Fruit fly (Drosophila melanogaster) Kc167 (cell line): ENCODE results near the gene CG7182.

Experiments used
- Myc ChIP-seq: fragments of >200 bp; optimal IDR thresholded peaks from 2 replicates; lab custom pipeline; 2017; ENCODE audit warnings: missing external identifiers
- Sin3A ChIP-seq: fragments of >200 bp; optimal IDR thresholded peaks from 2 replicates; lab custom pipeline; 2018; ENCODE audit warnings: missing external identifiers
- h ChIP-seq: fragments of >200 bp; optimal IDR thresholded peaks from 3 replicates; lab custom pipeline; 2018; ENCODE audit warnings: missing external identifiers
- insv ChIP-seq: fragments of >200 bp; optimal IDR thresholded peaks from 3 replicates; lab custom pipeline; 2018; ENCODE audit warnings: missing external identifiers
- psq ChIP-seq: fragments of >200 bp; optimal IDR thresholded peaks from 2 replicates; lab custom pipeline; 2017; ENCODE audit warnings: missing external identifiers
- ttk ChIP-seq: sonication (Bioruptor generic); optimal IDR thresholded peaks from 2 replicates; lab custom pipeline; 2017; ENCODE audit warnings: missing external identifiers

CG7182 gene

DNA sequence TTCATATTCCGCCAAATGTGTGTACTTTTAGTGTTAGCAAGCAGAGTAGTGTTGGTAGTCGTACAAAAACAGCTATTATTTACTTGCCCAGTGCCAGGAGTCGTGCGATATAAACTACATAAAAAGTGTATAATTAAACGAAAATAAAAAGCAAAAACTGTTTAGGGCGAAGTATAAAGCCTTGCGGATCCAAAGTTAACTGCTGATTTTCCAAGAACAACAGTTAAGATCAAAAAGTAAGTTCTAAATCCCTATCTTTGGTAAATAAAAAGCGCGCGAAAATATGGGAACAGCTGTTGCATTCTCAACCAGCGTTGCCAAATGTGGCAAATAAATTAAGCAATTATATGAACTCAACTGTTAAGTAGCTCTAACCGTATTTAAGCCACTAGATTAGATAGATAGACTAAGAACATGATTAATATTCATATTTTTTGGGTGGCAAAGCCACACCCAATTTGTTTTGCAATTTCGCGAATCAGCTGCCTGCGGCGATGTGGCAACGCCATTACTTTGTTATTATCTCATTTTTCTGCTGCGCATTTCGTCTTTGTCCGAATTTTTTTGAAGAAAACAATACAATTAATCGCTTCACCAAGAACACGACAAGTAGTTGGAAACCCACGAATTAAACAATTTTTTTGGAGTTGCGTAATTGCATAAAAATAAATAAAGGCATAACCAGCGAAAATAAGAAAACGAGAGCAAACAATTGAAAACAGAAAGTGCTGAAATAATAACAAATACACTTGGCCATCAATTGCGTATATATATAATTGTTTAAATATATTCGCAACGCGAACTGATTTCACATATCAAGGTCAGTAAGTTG lies 5.7 kb downstream of the CG7182 start, which contains the start of the genes Prim1 and CG7083:
TSS of gene Prim1 (plus strand) at position 51 of the 832 bp plus-strand sequence.
TSS of gene CG7083 (plus strand) at position 522 of the 832 bp plus-strand sequence.
- TF ChIP-seq insv: no peak

- TF ChIP-seq insv (no peak), Myc (lab: Kevin White, UChicago) (no peak), h (lab: Kevin White, UChicago) (no peak), psq (lab: Kevin White, UChicago) (no peak), Sin3A (lab: Kevin White, UChicago) (no peak), ttk (lab: Kevin White, UChicago) (no peak)
These were observed 7.3 kb downstream of the CG7182 start, which contains the start of gene Pex2 for dm6 chr3L:8338921-8339320. Gene Pex2 (plus strand): TSS chr3L:8339051.

dm6 chr3L:8336372-8336771 lies 9.8 kb downstream of the CG7182 start, which contains the start of gene Cpr66Cb:
Gene Cpr66Cb (plus strand): TSS chr3L:8336672.
- no peak for TF ChIP-seq Sin3A (lab: Kevin White, UChicago)
- no peak for TF ChIP-seq psq (lab: Kevin White, UChicago)
- TF ChIP-seq h (lab: Kevin White, UChicago): no peak
- no peak for TF ChIP-seq Myc (lab: Kevin White, UChicago)
- TF ChIP-seq ttk (lab: Kevin White, UChicago): no peak
- no peak for TF ChIP-seq insv

DNA sequence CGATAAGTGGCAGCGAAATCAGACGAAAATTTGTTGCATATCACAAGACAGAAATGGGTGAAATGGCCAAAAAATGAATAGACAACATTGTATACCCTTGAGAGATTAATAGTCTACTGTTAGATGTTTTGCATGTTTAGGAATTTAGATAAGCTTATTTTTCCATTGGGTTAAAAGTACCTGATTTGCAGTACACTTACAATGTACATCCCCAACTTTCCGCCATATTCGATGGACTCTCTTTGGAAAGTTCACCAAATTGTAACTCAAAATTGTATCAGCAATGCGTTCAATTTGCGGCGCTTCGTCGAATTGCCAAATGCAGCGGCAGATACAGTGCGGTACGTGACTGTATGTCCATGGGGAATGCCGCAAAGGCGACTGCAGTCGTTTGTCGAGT lies 11.8 kb downstream of the CG7182 start:
- TF ChIP-seq Myc (lab: Kevin White, UChicago): no peak
- no peak for TF ChIP-seq insv
- no peak for TF ChIP-seq ttk (lab: Kevin White, UChicago)
- no peak for TF ChIP-seq psq (lab: Kevin White, UChicago)
- no peak for TF ChIP-seq h (lab: Kevin White, UChicago)
- TF ChIP-seq Sin3A (lab: Kevin White, UChicago): no peak

- no peak for TF ChIP-seq Sin3A (lab: Kevin White, UChicago)
- TF ChIP-seq insv: no peak
- TF ChIP-seq psq (lab: Kevin White, UChicago): no peak
- TF ChIP-seq ttk (lab: Kevin White, UChicago): no peak
- TF ChIP-seq h (lab: Kevin White, UChicago): no peak
- no peak for TF ChIP-seq Myc (lab: Kevin White, UChicago)
These were observed 12.6 kb downstream of the CG7182 start for dm6 chr3L:8333574-8333973.

dm6 chr3L:8331414-8331813 lies 14.8 kb downstream of the CG7182 start:
- TF ChIP-seq psq (lab: Kevin White, UChicago) (no peak), insv (no peak), ttk (lab: Kevin White, UChicago) (no peak), Sin3A (lab: Kevin White, UChicago) (no peak), Myc (lab: Kevin White, UChicago) (no peak), h (lab: Kevin White, UChicago) (no peak)

- no peak for TF ChIP-seq Sin3A (lab: Kevin White, UChicago)
These were observed 17.2 kb downstream of the CG7182 start for dm6 chr3L:8329005-8329404.

DNA sequence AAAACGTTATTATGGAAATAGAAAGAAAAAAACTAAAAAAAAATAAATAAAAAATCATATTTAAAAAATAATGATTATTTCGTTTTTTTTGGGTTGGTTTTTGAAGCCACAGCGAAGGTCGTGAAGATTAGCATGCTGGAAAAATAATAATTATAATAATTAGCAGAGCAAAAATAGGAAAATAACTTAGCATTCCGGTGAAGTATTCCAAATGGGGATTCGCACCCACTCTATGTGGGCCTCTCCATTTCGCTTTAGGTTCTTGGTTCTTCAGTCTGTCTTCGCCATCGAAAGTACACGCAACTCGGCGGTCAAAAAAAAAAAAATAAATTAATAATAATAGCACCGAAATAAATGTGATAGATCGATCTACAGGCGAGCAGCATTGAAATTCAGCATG lies 17.9 kb downstream of the CG7182 start, which contains the start of gene CG34462:
TSS of gene CG34462 (plus strand) at position 301 of the 400 bp plus-strand sequence.
- TF ChIP-seq Myc (lab: Kevin White, UChicago) (no peak), ttk (lab: Kevin White, UChicago) (no peak), insv (no peak), Sin3A (lab: Kevin White, UChicago) (no peak), h (lab: Kevin White, UChicago) (no peak), psq (lab: Kevin White, UChicago) (no peak)

DNA sequence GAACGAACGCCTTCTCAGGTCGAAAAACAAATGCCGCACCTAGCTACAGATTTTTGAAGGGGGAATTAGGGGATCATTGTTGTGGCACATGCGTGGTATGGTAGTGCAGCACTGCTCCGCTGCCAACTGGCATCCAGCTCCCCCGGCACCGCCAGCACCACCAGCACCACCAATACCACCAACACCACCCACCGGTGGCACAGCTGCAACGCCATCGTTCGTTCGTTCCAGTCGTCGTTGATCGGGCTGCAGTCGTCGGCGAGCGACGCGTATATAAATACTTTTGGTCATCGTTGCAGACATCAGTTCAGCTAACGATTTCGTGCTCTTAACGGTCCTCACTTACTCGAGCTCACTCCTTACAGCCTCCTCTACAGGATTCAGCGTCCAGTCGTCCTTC lies 20.6 kb downstream of the CG7182 start, which contains the start of gene CG34461:
TSS of gene CG34461 (plus strand) at position 301 of the 400 bp plus-strand sequence.
- TF ChIP-seq h (lab: Kevin White, UChicago) (no peak), insv (no peak), Sin3A (lab: Kevin White, UChicago) (no peak), psq (lab: Kevin White, UChicago) (no peak), ttk (lab: Kevin White, UChicago) (no peak), Myc (lab: Kevin White, UChicago) (no peak)

DNA sequence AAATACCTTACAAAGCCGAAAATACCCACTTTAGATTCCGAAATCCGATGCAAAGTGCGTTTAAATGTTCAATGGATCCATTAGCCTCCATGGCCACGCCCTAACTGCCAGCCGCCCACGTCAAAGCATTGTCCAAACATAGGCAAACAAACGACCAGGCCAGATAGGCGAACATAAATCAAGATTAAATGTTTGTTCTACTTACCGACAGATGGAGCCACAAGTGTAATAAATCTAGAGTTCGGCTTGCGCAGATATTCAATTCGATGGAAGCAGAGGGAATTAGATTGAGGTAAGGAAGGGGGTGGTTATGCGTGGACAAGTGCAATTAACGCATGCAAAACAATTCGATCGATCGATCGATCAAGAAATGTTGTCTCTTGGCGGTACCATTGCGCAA lies 22.4 kb downstream of the CG7182 start:
- TF ChIP-seq Sin3A (lab: Kevin White, UChicago): no peak
- no peak for TF ChIP-seq ttk (lab: Kevin White, UChicago)
- TF ChIP-seq Myc (lab: Kevin White, UChicago): no peak
- no peak for TF ChIP-seq insv
- TF ChIP-seq h (lab: Kevin White, UChicago): no peak
- TF ChIP-seq psq (lab: Kevin White, UChicago): no peak

DNA sequence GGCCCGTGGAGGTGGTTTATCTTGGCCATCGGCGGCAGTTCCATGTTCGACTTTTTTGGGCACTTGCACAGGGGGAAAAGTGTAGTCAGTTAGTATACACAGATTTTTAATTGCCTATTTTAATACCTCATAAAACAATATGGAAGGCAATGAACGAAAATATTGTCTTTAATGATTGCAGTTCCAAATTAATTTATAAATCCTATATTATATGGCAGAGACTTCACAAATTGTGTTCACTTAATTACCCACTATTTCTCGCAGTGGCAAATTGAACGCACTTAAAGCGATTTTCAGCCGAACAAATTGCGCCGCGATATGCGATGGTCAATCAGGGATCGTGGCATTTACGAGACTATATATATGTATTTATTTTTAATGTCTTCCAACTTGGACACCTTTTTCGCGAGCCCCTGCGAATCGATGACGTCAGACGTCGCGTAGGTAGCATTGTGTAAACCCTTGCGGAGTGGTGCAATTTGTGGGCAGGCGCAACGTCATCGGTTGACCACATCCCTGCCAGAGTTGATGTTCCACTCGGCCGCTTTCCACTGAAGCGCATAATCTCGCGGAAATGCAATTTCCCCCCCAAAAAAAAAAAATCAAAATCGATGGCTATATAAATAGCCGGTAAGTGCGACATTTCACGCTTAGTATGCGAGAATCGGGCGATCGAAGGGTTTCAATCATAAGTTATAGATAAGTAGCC lies 25.9 kb downstream of the CG7182 start, which contains the start of gene CG13670:
TSS of gene CG13670 (plus strand) at position 659 of the 709 bp plus-strand sequence.
- TF ChIP-seq Sin3A (lab: Kevin White, UChicago): no peak
- TF ChIP-seq ttk (lab: Kevin White, UChicago): no peak
